Worm (Caenorhabditis elegans): ENCODE results near the gene mrpl-50.

Gene mrpl-50

ce11 chrII:8969251-8970183, 39.9 kb downstream of the mrpl-50 start, which contains the start of the genes szy-20 and C18E9.5:
Gene szy-20 (minus strand): TSS chrII:8969333.
Gene C18E9.5 (plus strand): TSS chrII:8969980.
- TF ChIP-seq hmg-4 (GFP tag; optimal IDR thresholded peaks at IDR 0.05) (peak; percentile 67), ceh-36 (tag; optimal IDR thresholded peaks at IDR 0.05) (no peak), scrt-1 (GFP tag; IDR thresholded peaks at IDR 0.05) (no peak), F13C5.2 (tag; optimal IDR thresholded peaks at IDR 0.05) (peak; percentile 82), flt-1 (GFP tag; IDR thresholded peaks at IDR 0.05) (no peak), sea-1 (GFP tag; conservative IDR thresholded peaks at IDR 0.05) (no peak), hmbx-1 (tag; optimal IDR thresholded peaks at IDR 0.05) (no peak), tbx-11 (GFP tag; IDR thresholded peaks at IDR 0.05) (no peak), tbx-37 (GFP tag; conservative IDR thresholded peaks at IDR 0.05) (0 out of 2 replicates have a peak, but pooled peaks have one; percentile 22), ets-7 (tag; optimal IDR thresholded peaks at IDR 0.05) (no peak), ama-1 (optimal IDR thresholded peaks at IDR 0.05) (no peak)

- TF ChIP-seq aly-1 (tag; optimal IDR thresholded peaks at IDR 0.05) (no peak), hnd-1 (tag; optimal IDR thresholded peaks at IDR 0.05) (no peak), F13C5.2 (tag; optimal IDR thresholded peaks at IDR 0.05) (peak; percentile 47)
Measured at ce11 chrII:8973516-8974043, 43.9 kb downstream of the mrpl-50 start, which contains the start of gene tomm-40. Gene tomm-40 (minus strand): TSS chrII:8973566.
